Fruit fly (Drosophila melanogaster): ENCODE data around the gene CG33333.

The CG33333 gene

DNA sequence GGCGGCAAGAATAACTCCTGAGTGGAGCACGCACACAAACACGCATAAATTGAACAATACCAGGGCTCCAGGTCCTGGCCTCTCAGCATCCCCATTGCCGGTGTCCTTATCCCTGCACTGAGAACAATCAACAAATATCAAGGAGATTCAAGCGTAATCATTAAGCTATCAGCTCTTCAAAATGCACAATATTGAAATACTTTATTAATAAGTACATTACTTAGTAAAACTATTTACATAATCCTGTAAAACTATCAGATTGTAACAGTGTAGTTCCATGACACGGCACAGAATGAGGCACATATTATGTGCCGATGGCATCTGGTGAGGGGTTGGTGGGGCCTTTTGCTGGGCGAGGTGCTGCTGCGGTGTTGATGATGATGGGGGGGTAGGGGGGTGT lies 46.2 kb upstream of the CG33333 start (continued):
- TF ChIP-seq da (GFP tag; optimal IDR thresholded peaks at IDR 0.05), result no peak
- TF ChIP-seq scrt (GFP tag; optimal IDR thresholded peaks at IDR 0.05), result peak; percentile 10
- peak; percentile 19 for TF ChIP-seq Sox102F (GFP tag; optimal IDR thresholded peaks at IDR 0.05)
- peak; percentile 45 for TF ChIP-seq Fer3 (tag; optimal IDR thresholded peaks at IDR 0.05)
- 0 out of 3 replicates have a peak, but pooled peaks have one; percentile 52 for TF ChIP-seq so (GFP tag; IDR thresholded peaks at IDR 0.05)
- peak; percentile 55 for TF ChIP-seq CG7839 (tag; optimal IDR thresholded peaks at IDR 0.05)
- TF ChIP-seq caup (GFP tag; optimal IDR thresholded peaks at IDR 0.05; ENCODE audit: severe bottlenecking), result peak; percentile 26
- TF ChIP-seq CG10209 (GFP tag; optimal IDR thresholded peaks at IDR 0.05), result peak; percentile 17
- TF ChIP-seq ewg (GFP tag; optimal IDR thresholded peaks at IDR 0.05), result no peak
- peak; percentile 44 for TF ChIP-seq gem (tag; optimal IDR thresholded peaks at IDR 0.05)
- TF ChIP-seq lmd (GFP tag; IDR thresholded peaks at IDR 0.05), result no peak; the same call in 1 of the 2 replicates
- TF ChIP-seq shn (GFP tag; optimal IDR thresholded peaks at IDR 0.05), result no peak
- TF ChIP-seq CG9817 (tag; optimal IDR thresholded peaks at IDR 0.05), result peak; percentile 24
- 0 out of 2 replicates have a peak, but pooled peaks have one; percentile 6 for TF ChIP-seq sisA (GFP tag; IDR thresholded peaks at IDR 0.05)
- no peak for TF ChIP-seq ems (GFP tag; optimal IDR thresholded peaks at IDR 0.05)
- TF ChIP-seq Meics (GFP tag; optimal IDR thresholded peaks at IDR 0.05), result peak; percentile 36
- 0 out of 2 replicates have a peak, but pooled peaks have one; percentile 33 for TF ChIP-seq ssp (GFP tag; IDR thresholded peaks at IDR 0.05)
- no peak for TF ChIP-seq CHES-1-like (GFP tag; optimal IDR thresholded peaks at IDR 0.05)
- 0 out of 3 replicates have a peak, but pooled peaks have one; percentile 11 for TF ChIP-seq otp (GFP tag; IDR thresholded peaks at IDR 0.05)
- TF ChIP-seq lab (GFP tag; optimal IDR thresholded peaks at IDR 0.05), result peak; percentile 72
- peak; percentile 45; the same call in 1 of the 2 replicates for TF ChIP-seq slbo (GFP tag; IDR thresholded peaks at IDR 0.05)
- TF ChIP-seq dmrt11E (tag; optimal IDR thresholded peaks at IDR 0.05), result no peak
- TF ChIP-seq ttk (GFP tag; IDR thresholded peaks at IDR 0.05), result 0 out of 2 replicates have a peak, but pooled peaks have one; percentile 25
- peak; percentile 29 for TF ChIP-seq CG3281 (GFP tag; optimal IDR thresholded peaks at IDR 0.05)
- peak; percentile 69 for TF ChIP-seq CG32532 (GFP tag; IDR thresholded peaks at IDR 0.05)
- TF ChIP-seq grn (GFP tag; optimal IDR thresholded peaks at IDR 0.05), result no peak
- no peak for TF ChIP-seq CG8290 (GFP tag; optimal IDR thresholded peaks at IDR 0.05)
- peak in 1 of 2 experiments; percentile 64 for TF ChIP-seq CG8290 (tag; optimal IDR thresholded peaks at IDR 0.05)
- peak; percentile 43; the same call in 1 of the 2 replicates for TF ChIP-seq CG14014 (GFP tag; IDR thresholded peaks at IDR 0.05)
- no peak for TF ChIP-seq vnd (GFP tag; IDR thresholded peaks at IDR 0.05; ENCODE audit: partially characterized antibody)
- TF ChIP-seq MESR4 (GFP tag; optimal IDR thresholded peaks at IDR 0.05), result no peak
- TF ChIP-seq CG11247 (GFP tag; IDR thresholded peaks at IDR 0.05), result 0 out of 2 replicates have a peak, but pooled peaks have one; percentile 21
- TF ChIP-seq CG11723 (GFP tag; optimal IDR thresholded peaks at IDR 0.05), result no peak
- no peak for TF ChIP-seq Side (GFP tag; optimal IDR thresholded peaks at IDR 0.05)
- peak; percentile 64; the same call in 2 of the 3 replicates for TF ChIP-seq row (GFP tag; IDR thresholded peaks at IDR 0.05)
- TF ChIP-seq D19A (tag; optimal IDR thresholded peaks at IDR 0.05), result no peak
- TF ChIP-seq jing (GFP tag; optimal IDR thresholded peaks at IDR 0.05), result no peak
- peak; percentile 30 for TF ChIP-seq CG13894 (tag; optimal IDR thresholded peaks at IDR 0.05)
- peak; percentile 62 for TF ChIP-seq Rfx (GFP tag; IDR thresholded peaks at IDR 0.05)
- TF ChIP-seq Awh (GFP tag; IDR thresholded peaks at IDR 0.05), result peak; percentile 13; the same call in 1 of the 2 replicates
- no peak for TF ChIP-seq croc (GFP tag; conservative IDR thresholded peaks at IDR 0.05)
- TF ChIP-seq CG2678 (tag; optimal IDR thresholded peaks at IDR 0.05), result peak; percentile 57
- no peak for TF ChIP-seq fu2 (GFP tag; optimal IDR thresholded peaks at IDR 0.05)
- TF ChIP-seq Aef1 (GFP tag; IDR thresholded peaks at IDR 0.05), result 0 out of 3 replicates have a peak, but pooled peaks have one; percentile 34
- no peak for TF ChIP-seq gcm2 (GFP tag; optimal IDR thresholded peaks at IDR 0.05)
- no peak for TF ChIP-seq ro (GFP tag; IDR thresholded peaks at IDR 0.05)
- peak; percentile 41 for TF ChIP-seq CG2120 (GFP tag; optimal IDR thresholded peaks at IDR 0.05)
- peak; percentile 38 for TF ChIP-seq sens (GFP tag)
- TF ChIP-seq grau (tag; optimal IDR thresholded peaks at IDR 0.05), result peak; percentile 33
- TF ChIP-seq NFAT (GFP tag; IDR thresholded peaks at IDR 0.05), result peak; percentile 4; the same call in 1 of the 2 replicates
- TF ChIP-seq dysf (GFP tag; IDR thresholded peaks at IDR 0.05), result peak; percentile 65

Measured in whole organism, embryonic.